Fruit fly (Drosophila melanogaster) Kc167 (cell line): ENCODE results near the gene CG7300.

Source experiments
- Myc ChIP-seq: fragments of >200 bp; optimal IDR thresholded peaks from 2 replicates; lab custom pipeline; 2017; ENCODE audit warnings: missing external identifiers
- Sin3A ChIP-seq: fragments of >200 bp; optimal IDR thresholded peaks from 2 replicates; lab custom pipeline; 2018; ENCODE audit warnings: missing external identifiers
- h ChIP-seq: fragments of >200 bp; optimal IDR thresholded peaks from 3 replicates; lab custom pipeline; 2018; ENCODE audit warnings: missing external identifiers
- insv ChIP-seq: fragments of >200 bp; optimal IDR thresholded peaks from 3 replicates; lab custom pipeline; 2018; ENCODE audit warnings: missing external identifiers
- psq ChIP-seq: fragments of >200 bp; optimal IDR thresholded peaks from 2 replicates; lab custom pipeline; 2017; ENCODE audit warnings: missing external identifiers
- ttk ChIP-seq: sonication (Bioruptor generic); optimal IDR thresholded peaks from 2 replicates; lab custom pipeline; 2017; ENCODE audit warnings: missing external identifiers

CG7300 gene

dm6 chr2L:10704425-10704824 is 6.6 kb upstream of the CG7300 start:
- TF ChIP-seq insv (lab: Kevin White, UChicago) (no peak), Myc (lab: Kevin White, UChicago) (no peak), psq (lab: Kevin White, UChicago) (no peak)

dm6 chr2L:10703281-10703680 is 5.4 kb upstream of the CG7300 start, which contains the start of gene CG6415:
Gene CG6415, plus strand, starts transcription at chr2L:10703621.
- TF ChIP-seq ttk (lab: Kevin White, UChicago) (no peak), psq (lab: Kevin White, UChicago) (no peak), Sin3A (lab: Kevin White, UChicago) (no peak), Myc (lab: Kevin White, UChicago) (no peak), h (lab: Kevin White, UChicago) (no peak), insv (lab: Kevin White, UChicago) (no peak)

dm6 chr2L:10701499-10702062 is 3.7 kb upstream of the CG7300 start, which contains the start of gene Lip1:
Gene Lip1, minus strand, starts transcription at chr2L:10701544.
- no peak for TF ChIP-seq psq (lab: Kevin White, UChicago)
- TF ChIP-seq Myc (lab: Kevin White, UChicago) = no peak
- no peak for TF ChIP-seq h (lab: Kevin White, UChicago)
- no peak for TF ChIP-seq insv (lab: Kevin White, UChicago)
- TF ChIP-seq ttk (lab: Kevin White, UChicago) = no peak
- TF ChIP-seq Sin3A (lab: Kevin White, UChicago) = no peak

dm6 chr2L:10694053-10694618 is 3.7 kb downstream of the CG7300 start, which contains the start of gene CG17108:
Gene CG17108, minus strand, starts transcription at chr2L:10694103.
- TF ChIP-seq insv (lab: Kevin White, UChicago) = no peak

- no peak for TF ChIP-seq Myc (lab: Kevin White, UChicago)
- no peak for TF ChIP-seq Sin3A (lab: Kevin White, UChicago)
- TF ChIP-seq insv (lab: Kevin White, UChicago) = no peak
- TF ChIP-seq ttk (lab: Kevin White, UChicago) = no peak
- no peak for TF ChIP-seq psq (lab: Kevin White, UChicago)
- TF ChIP-seq h (lab: Kevin White, UChicago) = no peak
Measured at dm6 chr2L:10693018-10693417, 4.8 kb downstream of the CG7300 start.

dm6 chr2L:10689221-10690034 is 8.4 kb downstream of the CG7300 start, which contains the start of gene CG7294:
Gene CG7294, minus strand, starts transcription at chr2L:10689271.
- no peak for TF ChIP-seq ttk (lab: Kevin White, UChicago)
- TF ChIP-seq Myc (lab: Kevin White, UChicago) = no peak
- no peak for TF ChIP-seq h (lab: Kevin White, UChicago)
- TF ChIP-seq Sin3A (lab: Kevin White, UChicago) = no peak
- TF ChIP-seq psq (lab: Kevin White, UChicago) = no peak
- no peak for TF ChIP-seq insv (lab: Kevin White, UChicago)

dm6 chr2L:10688764-10689163 is 9.1 kb downstream of the CG7300 start:
- no peak for TF ChIP-seq Myc (lab: Kevin White, UChicago)
- TF ChIP-seq Sin3A (lab: Kevin White, UChicago) = no peak
- TF ChIP-seq psq (lab: Kevin White, UChicago) = no peak
- TF ChIP-seq h (lab: Kevin White, UChicago) = no peak
- no peak for TF ChIP-seq ttk (lab: Kevin White, UChicago)
- no peak for TF ChIP-seq insv (lab: Kevin White, UChicago)

- TF ChIP-seq psq (lab: Kevin White, UChicago) (no peak), h (lab: Kevin White, UChicago) (no peak), ttk (lab: Kevin White, UChicago) (no peak), Myc (lab: Kevin White, UChicago) (no peak), Sin3A (lab: Kevin White, UChicago) (no peak), insv (lab: Kevin White, UChicago) (no peak)
Measured at dm6 chr2L:10687794-10688185, 10.1 kb downstream of the CG7300 start.

dm6 chr2L:10687009-10687793 is 10.6 kb downstream of the CG7300 start, which contains the start of gene CG7296:
Gene CG7296, minus strand, starts transcription at chr2L:10687066.
- TF ChIP-seq Sin3A (lab: Kevin White, UChicago) = no peak
- no peak for TF ChIP-seq insv (lab: Kevin White, UChicago)
- no peak for TF ChIP-seq psq (lab: Kevin White, UChicago)
- no peak for TF ChIP-seq ttk (lab: Kevin White, UChicago)
- no peak for TF ChIP-seq Myc (lab: Kevin White, UChicago)
- no peak for TF ChIP-seq h (lab: Kevin White, UChicago)

dm6 chr2L:10685666-10686065 is 12.2 kb downstream of the CG7300 start:
- TF ChIP-seq h (lab: Kevin White, UChicago) (no peak), ttk (lab: Kevin White, UChicago) (no peak), Sin3A (lab: Kevin White, UChicago) (no peak), insv (lab: Kevin White, UChicago) (no peak), psq (lab: Kevin White, UChicago) (no peak), Myc (lab: Kevin White, UChicago) (no peak)
